Worm (Caenorhabditis elegans) whole organism, L1 larva: Measurements from ENCODE around the gene R09A8.5.

Source experiments
- C04F5.9 ChIP-seq: sonication (generic microtip); optimal IDR thresholded peaks from 2 replicates; lab custom pipeline; 2016; ENCODE audit warnings: missing genetic modification characterization, missing compliant biosample characterization
- C34B4.2 ChIP-seq: sonication (generic microtip); optimal IDR thresholded peaks from 2 replicates; lab custom pipeline; 2017; ENCODE audit warnings: mild to moderate bottlenecking, missing genetic modification characterization, missing compliant biosample characterization
- F16B12.6 ChIP-seq: fragments of 150-350 bp; optimal IDR thresholded peaks from 2 replicates; lab custom pipeline; 2014; ENCODE audit warnings: missing biosample characterization, missing genetic modification characterization
- aha-1 ChIP-seq: fragments of 150-350 bp; optimal IDR thresholded peaks from 2 replicates; lab custom pipeline; 2014; ENCODE audit warnings: missing biosample characterization, missing genetic modification characterization
- alr-1 ChIP-seq: fragments of 200-800 bp; sonication (Bioruptor generic); optimal IDR thresholded peaks from 2 replicates; lab custom pipeline; 2018; ENCODE audit warnings: borderline replicate concordance, mild to moderate bottlenecking, missing genetic modification characterization, missing compliant biosample characterization
- ama-1 ChIP-seq: fragments of 150-350 bp; optimal IDR thresholded peaks from 2 replicates; lab custom pipeline; 2014
- blmp-1 ChIP-seq: fragments of 150-350 bp; optimal IDR thresholded peaks from 2 replicates; lab custom pipeline; 2014; ENCODE audit warnings: missing biosample characterization, missing genetic modification characterization
- ceh-8 ChIP-seq: fragments of 200-800 bp; sonication (Bioruptor generic); optimal IDR thresholded peaks from 2 replicates; lab custom pipeline; 2018; ENCODE audit warnings: mild to moderate bottlenecking, missing genetic modification characterization, moderate library complexity, missing compliant biosample characterization
- ceh-82 ChIP-seq, 3 experiments: fragments of 150-350 bp in 1 of 3; sonication (generic microtip) in 2 of 3; optimal IDR thresholded peaks; 2 replicates each; lab custom pipeline; 2014 to 2017; ENCODE audit warnings: missing biosample characterization in 3 of 3, missing genetic modification characterization in 3 of 3
- ceh-90 ChIP-seq: sonication (generic microtip); optimal IDR thresholded peaks from 2 replicates; lab custom pipeline; 2016; ENCODE audit warnings: missing genetic modification characterization, missing compliant biosample characterization
- ces-1 ChIP-seq: fragments of 150-350 bp; optimal IDR thresholded peaks from 2 replicates; lab custom pipeline; 2014; ENCODE audit warnings: missing biosample characterization, missing genetic modification reagents, missing genetic modification characterization
- efl-1 ChIP-seq, 4 experiments: fragments of 150-350 bp; optimal IDR thresholded peaks in 3 of 4; peaks in 1 of 4; 1 replicate in 1 of 4; 2 replicates in 3 of 4; lab custom pipeline; 2014; ENCODE audit warnings: missing biosample characterization in 2 of 4, missing genetic modification characterization in 2 of 4, missing genetic modification reagents in 2 of 4
- fkh-4 ChIP-seq: sonication (generic microtip); optimal IDR thresholded peaks from 2 replicates; lab custom pipeline; 2016; ENCODE audit warnings: missing compliant biosample characterization, missing genetic modification characterization, borderline replicate concordance
- fos-1 ChIP-seq: fragments of 150-350 bp; optimal IDR thresholded peaks from 2 replicates; lab custom pipeline; 2014; ENCODE audit warnings: missing biosample characterization, missing genetic modification characterization
- grh-1 ChIP-seq: fragments of 200-800 bp; sonication (Bioruptor generic); IDR thresholded peaks from 2 replicates; pipeline ENCODE4 v1.3.6; 2022; ENCODE audit warnings: missing genetic modification reagents, missing genetic modification characterization, missing compliant biosample characterization
- hlh-4 ChIP-seq: sonication (generic microtip); optimal IDR thresholded peaks from 2 replicates; lab custom pipeline; 2016; ENCODE audit warnings: mild to moderate bottlenecking, missing genetic modification characterization, missing compliant biosample characterization
- hpl-2 ChIP-seq: fragments of 150-350 bp; optimal IDR thresholded peaks from 2 replicates; lab custom pipeline; 2014; ENCODE audit warnings: missing biosample characterization, missing genetic modification reagents, missing genetic modification characterization
- irx-1 ChIP-seq: sonication (generic microtip); optimal IDR thresholded peaks from 2 replicates; lab custom pipeline; 2016; ENCODE audit warnings: missing genetic modification characterization, missing compliant biosample characterization
- isw-1 ChIP-seq: fragments of 200-800 bp; sonication (Bioruptor generic); IDR thresholded peaks from 2 replicates; pipeline ENCODE4 v1.3.6; 2022; ENCODE audit warnings: missing genetic modification characterization, missing compliant biosample characterization
- lin-15B ChIP-seq: fragments of 150-350 bp; sonication (generic microtip); optimal IDR thresholded peaks from 3 replicates; lab custom pipeline; 2014; ENCODE audit warnings: missing biosample characterization, missing genetic modification characterization
- lin-35 ChIP-seq, 2 experiments: fragments of 150-350 bp; optimal IDR thresholded peaks; 2 replicates each; lab custom pipeline; 2014; ENCODE audit warnings: missing biosample characterization in 2 of 2, missing genetic modification characterization in 2 of 2, missing genetic modification reagents in 2 of 2
- lsy-2 ChIP-seq, 2 experiments: fragments of 150-350 bp; optimal IDR thresholded peaks; 2 replicates each; lab custom pipeline; 2014; ENCODE audit warnings: missing biosample characterization in 2 of 2, missing genetic modification characterization in 2 of 2
- mdl-1 ChIP-seq, 2 experiments: fragments of 150-350 bp; optimal IDR thresholded peaks; 2 replicates each; lab custom pipeline; 2014 to 2017; ENCODE audit warnings: missing biosample characterization in 2 of 2, missing genetic modification characterization in 2 of 2, inconsistent platforms in 1 of 2
- nhr-19 ChIP-seq: fragments of 200-800 bp; sonication (Bioruptor generic); conservative IDR thresholded peaks from 2 replicates; pipeline ENCODE4 v1.3.6; 2022; ENCODE audit warnings: missing genetic modification characterization, missing compliant biosample characterization
- nhr-20 ChIP-seq: sonication (generic microtip); optimal IDR thresholded peaks from 2 replicates; lab custom pipeline; 2016; ENCODE audit warnings: mild to moderate bottlenecking, missing genetic modification characterization, missing compliant biosample characterization
- nhr-28 ChIP-seq: fragments of 150-350 bp; optimal IDR thresholded peaks from 2 replicates; lab custom pipeline; 2014; ENCODE audit warnings: missing biosample characterization, missing genetic modification characterization
- nhr-47 ChIP-seq: sonication (generic microtip); optimal IDR thresholded peaks from 2 replicates; lab custom pipeline; 2016; ENCODE audit warnings: mild to moderate bottlenecking, missing genetic modification characterization, moderate library complexity, missing compliant biosample characterization
- nhr-71 ChIP-seq: sonication (generic microtip); optimal IDR thresholded peaks from 2 replicates; lab custom pipeline; 2016; ENCODE audit warnings: mild to moderate bottlenecking, missing genetic modification characterization, moderate library complexity, missing compliant biosample characterization
- nhr-84 ChIP-seq: sonication (generic microtip); optimal IDR thresholded peaks from 2 replicates; lab custom pipeline; 2017; ENCODE audit warnings: missing biosample characterization, missing genetic modification characterization
- pag-3 ChIP-seq: sonication (generic microtip); optimal IDR thresholded peaks from 2 replicates; lab custom pipeline; 2017; ENCODE audit warnings: missing genetic modification characterization, mild to moderate bottlenecking, missing compliant biosample characterization, antibody characterized with exemption, borderline replicate concordance; ENCODE audit not compliant: insufficient read depth
- pax-3 ChIP-seq: fragments of 200-800 bp; sonication (Bioruptor generic); optimal IDR thresholded peaks from 2 replicates; lab custom pipeline; 2018; ENCODE audit warnings: mild to moderate bottlenecking, missing genetic modification characterization, moderate library complexity, missing compliant biosample characterization
- rnt-1 ChIP-seq: sonication (generic microtip); optimal IDR thresholded peaks from 2 replicates; lab custom pipeline; 2016; ENCODE audit warnings: mild to moderate bottlenecking, missing genetic modification characterization, moderate library complexity, missing compliant biosample characterization
- snu-23 ChIP-seq: sonication (generic microtip); optimal IDR thresholded peaks from 2 replicates; lab custom pipeline; 2016; ENCODE audit warnings: missing genetic modification characterization, missing compliant biosample characterization
- sptf-1 ChIP-seq: fragments of 150-350 bp; optimal IDR thresholded peaks from 2 replicates; lab custom pipeline; 2014; ENCODE audit warnings: missing biosample characterization, missing genetic modification characterization
- sup-37 ChIP-seq: fragments of 200-800 bp; sonication (Bioruptor generic); optimal IDR thresholded peaks from 2 replicates; lab custom pipeline; 2018; ENCODE audit warnings: mild to moderate bottlenecking, missing genetic modification characterization, missing compliant biosample characterization
- swsn-7 ChIP-seq: sonication (generic microtip); optimal IDR thresholded peaks from 2 replicates; lab custom pipeline; 2016; ENCODE audit warnings: missing genetic modification characterization, missing compliant biosample characterization
- tbx-2 ChIP-seq: sonication (generic microtip); optimal IDR thresholded peaks from 2 replicates; lab custom pipeline; 2016; ENCODE audit warnings: missing genetic modification characterization, missing compliant biosample characterization
- tlp-1 ChIP-seq: fragments of 150-350 bp; optimal IDR thresholded peaks from 2 replicates; lab custom pipeline; 2014; ENCODE audit warnings: missing biosample characterization, missing genetic modification characterization
- unc-30 ChIP-seq: sonication (generic microtip); optimal IDR thresholded peaks from 2 replicates; lab custom pipeline; 2017; ENCODE audit warnings: missing biosample characterization, missing genetic modification characterization
- unc-62 ChIP-seq: fragments of 150-350 bp; optimal IDR thresholded peaks from 2 replicates; lab custom pipeline; 2014; ENCODE audit warnings: missing biosample characterization, missing genetic modification reagents, missing genetic modification characterization
- vab-15 ChIP-seq: sonication (generic microtip); optimal IDR thresholded peaks from 2 replicates; lab custom pipeline; 2017; ENCODE audit warnings: missing genotype, mild to moderate bottlenecking, missing genetic modification characterization, missing compliant biosample characterization
- xbp-1 ChIP-seq: sonication (generic microtip); optimal IDR thresholded peaks from 2 replicates; lab custom pipeline; 2016; ENCODE audit warnings: missing genetic modification characterization, missing compliant biosample characterization
- zip-4 ChIP-seq: fragments of 200-800 bp; sonication (Bioruptor generic); optimal IDR thresholded peaks from 2 replicates; lab custom pipeline; 2018; ENCODE audit warnings: mild to moderate bottlenecking, missing genetic modification characterization, moderate library complexity, missing compliant biosample characterization
- ztf-4 ChIP-seq: fragments of 150-350 bp; optimal IDR thresholded peaks from 2 replicates; lab custom pipeline; 2014; ENCODE audit warnings: missing biosample characterization, missing genetic modification characterization

The R09A8.5 gene

DNA sequence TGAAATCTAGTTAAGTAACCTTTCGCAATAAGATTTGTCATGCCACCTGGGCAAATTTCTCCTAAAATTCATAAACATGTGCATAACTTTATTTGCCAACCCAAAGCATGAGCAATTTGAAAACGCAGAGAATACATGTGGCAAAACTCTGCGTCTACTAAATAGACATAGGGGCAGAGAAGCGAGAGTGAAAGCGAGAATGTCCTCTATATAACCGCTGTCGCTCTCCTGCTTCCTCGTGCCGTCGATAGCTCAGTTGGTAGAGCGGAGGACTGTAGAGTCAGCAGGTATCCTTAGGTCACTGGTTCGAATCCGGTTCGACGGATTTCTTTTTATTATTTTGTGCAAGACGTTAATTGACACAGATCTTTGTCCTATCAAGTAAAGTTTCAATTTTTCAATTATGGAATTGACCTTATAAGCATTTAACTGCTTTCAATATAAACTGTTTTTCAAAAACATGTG lies 24.7 kb upstream of the R09A8.5 start (continued):
- TF ChIP-seq sup-37 (no peak), vab-15 (tag; lab: Kevin White, UChicago) (no peak), unc-30 (tag; lab: Kevin White, UChicago) (no peak), blmp-1 (peak; percentile 44), nhr-71 (tag; lab: Kevin White, UChicago) (peak; percentile 83), alr-1 (tag; lab: Kevin White, UChicago) (no peak), C34B4.2 (tag; lab: Kevin White, UChicago) (no peak), hpl-2 (GFP tag; lab: Kevin White, UChicago) (peak; percentile 21), lsy-2 (tag; optimal IDR thresholded peaks at IDR 0.05; lab: Kevin White, UChicago) (peak; percentile 28 to 69), ztf-4 (tag; lab: Kevin White, UChicago) (peak; percentile 71), unc-62 (no peak), rnt-1 (tag; lab: Kevin White, UChicago) (peak; percentile 76), ceh-8 (GFP tag; lab: Kevin White, UChicago) (peak; percentile 31), ama-1 (lab: Kevin White, UChicago) (peak; percentile 68), ceh-82 (tag; optimal IDR thresholded peaks at IDR 0.05; lab: Kevin White, UChicago) (peak; percentile 61 to 77 (median 69)), nhr-47 (tag; lab: Kevin White, UChicago) (peak; percentile 88), hlh-4 (no peak), sptf-1 (tag; lab: Kevin White, UChicago) (no peak), fos-1 (tag; lab: Kevin White, UChicago) (peak; percentile 42), swsn-7 (tag; lab: Kevin White, UChicago) (peak; percentile 79), isw-1 (peak; percentile 33; the same call in 1 of the 2 replicates), pax-3 (tag; lab: Kevin White, UChicago) (no peak), ceh-90 (tag; lab: Kevin White, UChicago) (no peak), pag-3 (tag; lab: Kevin White, UChicago) (no peak), grh-1 (GFP tag; lab: Robert Waterston, UW) (peak; percentile 48; the same call in 1 of the 2 replicates), tbx-2 (tag; lab: Kevin White, UChicago) (peak; percentile 67), nhr-84 (tag; lab: Kevin White, UChicago) (no peak), zip-4 (GFP tag; lab: Kevin White, UChicago) (peak; percentile 36), lin-35 (GFP tag; optimal IDR thresholded peaks at IDR 0.05; lab: Kevin White, UChicago) (peak; percentile 26 to 56), irx-1 (tag; lab: Kevin White, UChicago) (peak; percentile 50), snu-23 (GFP tag; lab: Kevin White, UChicago) (peak; percentile 88), ces-1 (GFP tag; lab: Kevin White, UChicago) (no peak), nhr-28 (tag; lab: Kevin White, UChicago) (no peak), tlp-1 (tag; lab: Kevin White, UChicago) (no peak), C04F5.9 (tag; lab: Kevin White, UChicago) (no peak), nhr-19 (GFP tag; lab: Robert Waterston, UW) (peak; percentile 78), aha-1 (tag; lab: Kevin White, UChicago) (no peak), mdl-1 (tag; optimal IDR thresholded peaks at IDR 0.05; lab: Kevin White, UChicago) (peak in 1 of 2 experiments; percentile 82), efl-1 (optimal IDR thresholded peaks at IDR 0.05; lab: Kevin White, UChicago) (peak; percentile 17 to 18), efl-1 (GFP tag; optimal IDR thresholded peaks at IDR 0.05 in 1 of 2; lab: Kevin White, UChicago) (peak in 1 of 2 experiments; percentile 93), lin-15B (no peak)

DNA sequence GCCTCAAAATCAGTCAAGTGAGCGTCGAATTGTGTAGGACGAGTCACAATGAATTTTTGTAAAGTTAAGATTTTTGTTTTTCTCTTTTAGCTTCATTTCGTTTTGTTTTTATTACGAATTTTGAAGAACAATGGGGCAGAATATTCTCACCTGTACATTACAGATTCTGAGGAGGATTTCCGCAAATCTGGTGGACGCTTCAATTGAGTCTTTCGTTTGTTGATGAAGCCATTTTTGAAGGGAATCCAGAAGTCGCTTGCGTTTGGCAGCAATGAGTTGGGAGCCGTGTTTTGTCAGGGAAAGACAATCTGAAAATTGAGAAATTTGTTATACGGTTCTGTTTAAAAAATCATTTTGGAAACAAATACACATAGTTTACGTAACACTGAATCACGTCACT lies 24.1 kb upstream of the R09A8.5 start:
- TF ChIP-seq nhr-20 (no peak), F16B12.6 (tag; lab: Kevin White, UChicago) (no peak), ztf-4 (tag; lab: Kevin White, UChicago) (no peak), fkh-4 (tag; lab: Kevin White, UChicago) (no peak), alr-1 (tag; lab: Kevin White, UChicago) (no peak), xbp-1 (tag; lab: Kevin White, UChicago) (no peak), pag-3 (tag; lab: Kevin White, UChicago) (no peak), sup-37 (no peak), ama-1 (lab: Kevin White, UChicago) (no peak)
- TF ChIP-seq, all 84 proteins: peak for 0
